Worm (Caenorhabditis elegans) whole organism, L1 larva: ENCODE results near the gene str-2.

Experiments used
- aly-2 ChIP-seq: fragments of 150-350 bp; optimal IDR thresholded peaks from 2 replicates; lab custom pipeline; 2014; ENCODE audit warnings: missing biosample characterization, missing genetic modification characterization
- ama-1 ChIP-seq: fragments of 150-350 bp; optimal IDR thresholded peaks from 2 replicates; lab custom pipeline; 2014
- fkh-4 ChIP-seq: sonication (generic microtip); optimal IDR thresholded peaks from 2 replicates; lab custom pipeline; 2016; ENCODE audit warnings: missing compliant biosample characterization, missing genetic modification characterization, borderline replicate concordance
- jun-1 ChIP-seq: fragments of 150-350 bp; optimal IDR thresholded peaks from 2 replicates; lab custom pipeline; 2014; ENCODE audit warnings: missing biosample characterization, missing genetic modification reagents, missing genetic modification characterization
- snu-23 ChIP-seq: sonication (generic microtip); optimal IDR thresholded peaks from 2 replicates; lab custom pipeline; 2016; ENCODE audit warnings: missing genetic modification characterization, missing compliant biosample characterization
- unc-62 ChIP-seq: fragments of 150-350 bp; optimal IDR thresholded peaks from 2 replicates; lab custom pipeline; 2014; ENCODE audit warnings: missing biosample characterization, missing genetic modification reagents, missing genetic modification characterization

- TF ChIP-seq unc-62 (no peak), ama-1 (no peak), aly-2 (no peak), snu-23 (no peak), fkh-4 (tag; lab: Kevin White, UChicago) (no peak), jun-1 (no peak)
These were observed 36.3 kb upstream of the str-2 start for ce11 chrV:9860337-9860736.
